Worm (Caenorhabditis elegans) whole organism, L4 larva: ENCODE data around the gene ZK105.5.

Source experiments
- F26F4.8 ChIP-seq: fragments of 200-800 bp; sonication (Bioruptor generic); conservative IDR thresholded peaks from 2 replicates; pipeline ENCODE4 v1.3.6; 2022; ENCODE audit warnings: missing genetic modification characterization, missing compliant biosample characterization
- F49E8.2 ChIP-seq: sonication (generic microtip); optimal IDR thresholded peaks from 2 replicates; lab custom pipeline; 2016; ENCODE audit warnings: missing compliant biosample characterization, mild to moderate bottlenecking, missing genetic modification characterization, borderline replicate concordance
- R02D3.7 ChIP-seq: fragments of 150-350 bp; sonication (generic microtip); optimal IDR thresholded peaks from 3 replicates; lab custom pipeline; 2014; ENCODE audit warnings: missing biosample characterization, missing genetic modification characterization
- T20F7.1 ChIP-seq: fragments of 200-800 bp; sonication (Bioruptor generic); optimal IDR thresholded peaks from 2 replicates; lab custom pipeline; 2018; ENCODE audit warnings: mild to moderate bottlenecking, missing genetic modification characterization, missing compliant biosample characterization
- T26A8.4 ChIP-seq: fragments of 200-800 bp; sonication (Bioruptor generic); IDR thresholded peaks from 2 replicates; pipeline ENCODE4 v1.3.6; 2022; ENCODE audit warnings: missing genetic modification characterization, missing compliant biosample characterization
- Y105C5A.15 ChIP-seq: fragments of 200-800 bp; sonication (Bioruptor generic); IDR thresholded peaks from 2 replicates; pipeline ENCODE4 v1.3.6; 2022; ENCODE audit warnings: missing genetic modification characterization, missing compliant biosample characterization
- Y5F2A.4 ChIP-seq: fragments of 200-800 bp; sonication (Bioruptor generic); optimal IDR thresholded peaks from 2 replicates; lab custom pipeline; 2018; ENCODE audit warnings: mild to moderate bottlenecking, missing genetic modification characterization, missing compliant biosample characterization
- ZK337.2 ChIP-seq: fragments of 200-800 bp; sonication (Bioruptor generic); IDR thresholded peaks from 2 replicates; pipeline ENCODE4 v1.3.6; 2022; ENCODE audit warnings: missing genetic modification reagents, missing genetic modification characterization, missing compliant biosample characterization
- ZK546.5 ChIP-seq, 2 experiments: sonication (generic microtip); optimal IDR thresholded peaks; 2 replicates each; lab custom pipeline; 2017; ENCODE audit warnings: missing biosample characterization in 2 of 2, missing genetic modification characterization in 2 of 2
- aha-1 ChIP-seq: fragments of 150-350 bp; peaks from one replicate; lab custom pipeline; 2014; ENCODE audit warnings: missing biosample characterization, missing genetic modification characterization
- ama-1 ChIP-seq: fragments of 150-350 bp; optimal IDR thresholded peaks from 2 replicates; lab custom pipeline; 2014; ENCODE audit warnings: inconsistent platforms, mixed read lengths
- attf-4 ChIP-seq: sonication (generic microtip); optimal IDR thresholded peaks from 3 replicates; lab custom pipeline; 2017; ENCODE audit warnings: missing biosample characterization, missing genetic modification characterization
- ceh-20 ChIP-seq: fragments of 200-800 bp; sonication (Bioruptor generic); IDR thresholded peaks from 2 replicates; pipeline ENCODE4 v1.3.6; 2022; ENCODE audit warnings: missing genetic modification reagents, missing genetic modification characterization, missing compliant biosample characterization
- ceh-44 ChIP-seq: fragments of 200-800 bp; sonication (Bioruptor generic); IDR thresholded peaks from 2 replicates; pipeline ENCODE4 v1.3.6; 2022; ENCODE audit warnings: missing genetic modification reagents, missing genetic modification characterization, missing compliant biosample characterization
- daf-16 ChIP-seq, 3 experiments: sonication (generic microtip); optimal IDR thresholded peaks; 2 replicates each; lab custom pipeline; 2016 to 2017; ENCODE audit warnings: missing genetic modification characterization in 3 of 3, missing genetic modification reagents in 3 of 3, mild to moderate bottlenecking in 2 of 3, missing compliant biosample characterization in 2 of 3, missing biosample characterization in 1 of 3, moderate library complexity in 1 of 3
- daf-8 ChIP-seq: fragments of 200-800 bp; sonication (Bioruptor generic); IDR thresholded peaks from 2 replicates; pipeline ENCODE4 v1.3.6; 2022; ENCODE audit warnings: missing genetic modification characterization, missing compliant biosample characterization
- duxl-1 ChIP-seq: sonication (generic microtip); optimal IDR thresholded peaks from 2 replicates; lab custom pipeline; 2016; ENCODE audit warnings: mild to moderate bottlenecking, missing genetic modification characterization, moderate library complexity, missing compliant biosample characterization; ENCODE audit not compliant: poor library complexity
- dve-1 ChIP-seq: sonication (generic microtip); optimal IDR thresholded peaks from 2 replicates; lab custom pipeline; 2017; ENCODE audit warnings: antibody characterized with exemption, mild to moderate bottlenecking, missing genetic modification characterization, missing compliant biosample characterization; ENCODE audit not compliant: insufficient read depth
- egl-27 ChIP-seq: sonication (generic microtip); optimal IDR thresholded peaks from 3 replicates; lab custom pipeline; 2017; ENCODE audit warnings: missing biosample characterization, missing genetic modification reagents, missing genetic modification characterization
- fos-1 ChIP-seq: fragments of 150-350 bp; optimal IDR thresholded peaks from 2 replicates; lab custom pipeline; 2014; ENCODE audit warnings: missing biosample characterization, missing genetic modification characterization
- hlh-30 ChIP-seq: sonication (generic microtip); optimal IDR thresholded peaks from 2 replicates; lab custom pipeline; 2017; ENCODE audit warnings: antibody characterized with exemption, mild to moderate bottlenecking, missing genetic modification characterization, missing compliant biosample characterization; ENCODE audit not compliant: insufficient read depth
- hmg-1.1 ChIP-seq: fragments of 200-800 bp; sonication (Bioruptor generic); IDR thresholded peaks from 2 replicates; pipeline ENCODE4 v1.3.6; 2022; ENCODE audit warnings: missing genetic modification reagents, missing genetic modification characterization, missing compliant biosample characterization
- lin-38 ChIP-seq: fragments of 200-800 bp; sonication (Bioruptor generic); IDR thresholded peaks from 2 replicates; pipeline ENCODE4 v1.3.6; 2022; ENCODE audit warnings: missing genetic modification reagents, missing genetic modification characterization, missing compliant biosample characterization
- lin-39 ChIP-seq: fragments of 150-350 bp; optimal IDR thresholded peaks from 2 replicates; lab custom pipeline; 2014; ENCODE audit warnings: missing biosample characterization, missing genetic modification reagents, missing genetic modification characterization
- lir-3 ChIP-seq: sonication (generic microtip); optimal IDR thresholded peaks from 2 replicates; lab custom pipeline; 2016; ENCODE audit warnings: mild to moderate bottlenecking, missing genetic modification characterization, missing compliant biosample characterization
- lsy-2 ChIP-seq, 2 experiments: fragments of 150-350 bp in 1 of 2; sonication (generic microtip) in 1 of 2; optimal IDR thresholded peaks; 2 replicates each; lab custom pipeline; 2014 to 2017; ENCODE audit warnings: missing biosample characterization in 2 of 2, missing genetic modification characterization in 2 of 2
- mdt-29 ChIP-seq: fragments of 200-800 bp; sonication (Bioruptor generic); IDR thresholded peaks from 2 replicates; pipeline ENCODE4 v1.3.6; 2022; ENCODE audit warnings: missing genetic modification reagents, missing genetic modification characterization, missing compliant biosample characterization
- mep-1 ChIP-seq: fragments of 150-350 bp; sonication (generic microtip); optimal IDR thresholded peaks from 3 replicates; lab custom pipeline; 2014; ENCODE audit warnings: missing biosample characterization, missing genetic modification characterization
- mes-2 ChIP-seq: sonication (generic microtip); optimal IDR thresholded peaks from 2 replicates; lab custom pipeline; 2016; ENCODE audit warnings: missing genotype, mild to moderate bottlenecking, missing genetic modification characterization, missing compliant biosample characterization; ENCODE audit not compliant: poor library complexity, severe bottlenecking
- mxl-3 ChIP-seq: fragments of 200-800 bp; sonication (Bioruptor generic); optimal IDR thresholded peaks from 2 replicates; lab custom pipeline; 2018; ENCODE audit warnings: mild to moderate bottlenecking, missing genetic modification characterization, missing compliant biosample characterization
- nhr-10 ChIP-seq: fragments of 150-350 bp; optimal IDR thresholded peaks from 2 replicates; lab custom pipeline; 2014; ENCODE audit warnings: missing biosample characterization, missing genetic modification characterization
- nhr-102 ChIP-seq: sonication (generic microtip); optimal IDR thresholded peaks from 2 replicates; lab custom pipeline; 2016; ENCODE audit warnings: mild to moderate bottlenecking, missing genetic modification characterization, moderate library complexity, missing compliant biosample characterization
- nhr-11 ChIP-seq: fragments of 150-350 bp; optimal IDR thresholded peaks from 2 replicates; lab custom pipeline; 2014; ENCODE audit warnings: missing biosample characterization, missing genetic modification characterization
- nhr-42 ChIP-seq: fragments of 200-800 bp; sonication (Bioruptor generic); IDR thresholded peaks from 2 replicates; pipeline ENCODE4 v1.3.6; 2022; ENCODE audit warnings: missing genetic modification characterization, missing compliant biosample characterization
- nhr-48 ChIP-seq: sonication (generic microtip); optimal IDR thresholded peaks from 2 replicates; lab custom pipeline; 2016; ENCODE audit warnings: mild to moderate bottlenecking, missing genetic modification characterization, missing compliant biosample characterization
- nhr-76 ChIP-seq: fragments of 150-350 bp; optimal IDR thresholded peaks from 2 replicates; lab custom pipeline; 2014; ENCODE audit warnings: missing biosample characterization, missing genetic modification characterization
- nhr-77 ChIP-seq: fragments of 150-350 bp; optimal IDR thresholded peaks from 2 replicates; lab custom pipeline; 2014; ENCODE audit warnings: missing biosample characterization, missing genetic modification characterization
- pha-4 ChIP-seq, 2 experiments: fragments of 150-350 bp in 1 of 2; fragments of 200-800 bp in 1 of 2; sonication (Bioruptor generic) in 1 of 2; IDR thresholded peaks in 1 of 2; optimal IDR thresholded peaks in 1 of 2; 2 replicates each; pipeline versions ENCODE4 v1.3.6 to Lab custom; 2014 to 2022; ENCODE audit warnings: missing genetic modification characterization in 2 of 2, missing genetic modification reagents in 2 of 2, missing biosample characterization in 1 of 2, missing compliant biosample characterization in 1 of 2
- php-3 ChIP-seq: fragments of 200-800 bp; sonication (Bioruptor generic); IDR thresholded peaks from 2 replicates; pipeline ENCODE4 v1.3.6; 2022; ENCODE audit warnings: missing genetic modification reagents, missing genetic modification characterization, missing compliant biosample characterization
- pqm-1 ChIP-seq: sonication (generic microtip); optimal IDR thresholded peaks from 2 replicates; lab custom pipeline; 2017; ENCODE audit warnings: missing biosample characterization, missing genetic modification characterization
- rbr-2 ChIP-seq: sonication (generic microtip); optimal IDR thresholded peaks from 2 replicates; lab custom pipeline; 2016; ENCODE audit warnings: missing genotype, missing genetic modification characterization, missing compliant biosample characterization
- saeg-2 ChIP-seq: fragments of 200-800 bp; sonication (Bioruptor generic); IDR thresholded peaks from 2 replicates; pipeline ENCODE4 v1.3.6; 2022; ENCODE audit warnings: missing genetic modification reagents, missing genetic modification characterization, missing compliant biosample characterization
- set-16 ChIP-seq: fragments of 200-800 bp; sonication (Bioruptor generic); IDR thresholded peaks from 2 replicates; pipeline ENCODE4 v1.3.6; 2022; ENCODE audit warnings: missing genetic modification reagents, missing genetic modification characterization, missing compliant biosample characterization
- snpc-1.2 ChIP-seq: fragments of 200-800 bp; sonication (Bioruptor generic); IDR thresholded peaks from 2 replicates; pipeline ENCODE4 v1.3.6; 2022; ENCODE audit warnings: missing genetic modification reagents, missing genetic modification characterization, missing compliant biosample characterization
- spr-1 ChIP-seq: sonication (generic microtip); optimal IDR thresholded peaks from 2 replicates; lab custom pipeline; 2016; ENCODE audit warnings: mild to moderate bottlenecking, missing genetic modification characterization, missing compliant biosample characterization
- tag-97 ChIP-seq: fragments of 200-800 bp; sonication (Bioruptor generic); IDR thresholded peaks from 2 replicates; pipeline ENCODE4 v1.3.6; 2022; ENCODE audit warnings: missing genetic modification characterization, missing compliant biosample characterization
- unc-130 ChIP-seq: sonication (generic microtip); optimal IDR thresholded peaks from 2 replicates; lab custom pipeline; 2016; ENCODE audit warnings: missing genetic modification reagents, missing genetic modification characterization, missing compliant biosample characterization
- unc-39 ChIP-seq: sonication (generic microtip); optimal IDR thresholded peaks from 2 replicates; lab custom pipeline; 2017; ENCODE audit warnings: missing biosample characterization, missing genetic modification characterization
- zag-1 ChIP-seq: fragments of 150-350 bp; optimal IDR thresholded peaks from 2 replicates; lab custom pipeline; 2014; ENCODE audit warnings: missing biosample characterization, missing genetic modification characterization
- zfp-2 ChIP-seq: sonication (generic microtip); optimal IDR thresholded peaks from 2 replicates; lab custom pipeline; 2016; ENCODE audit warnings: mild to moderate bottlenecking, missing genetic modification characterization, missing compliant biosample characterization
- zip-2 ChIP-seq: fragments of 150-350 bp; optimal IDR thresholded peaks from 2 replicates; lab custom pipeline; 2014; ENCODE audit warnings: missing biosample characterization, missing genetic modification characterization
- ztf-7 ChIP-seq: fragments of 150-350 bp; optimal IDR thresholded peaks from 2 replicates; lab custom pipeline; 2014; ENCODE audit warnings: missing biosample characterization, missing genetic modification characterization

The ZK105.5 gene

ce11 chrV:7759270-7759669, 41.7 kb upstream of the ZK105.5 start (continued):
- TF ChIP-seq saeg-2 (GFP tag; lab: Robert Waterston, UW) (no peak), ZK546.5 (tag; optimal IDR thresholded peaks at IDR 0.05; lab: Kevin White, UChicago) (no peak), nhr-102 (tag; lab: Kevin White, UChicago) (no peak), ZK337.2 (GFP tag; lab: Robert Waterston, UW) (no peak), daf-8 (GFP tag; lab: Robert Waterston, UW) (no peak), lir-3 (no peak), mxl-3 (GFP tag; lab: Kevin White, UChicago) (no peak), aha-1 (peak; percentile 92), set-16 (no peak), lsy-2 (tag; optimal IDR thresholded peaks at IDR 0.05; lab: Kevin White, UChicago) (peak in 1 of 2 experiments; percentile 52), nhr-42 (GFP tag; lab: Robert Waterston, UW) (no peak), nhr-76 (tag; lab: Kevin White, UChicago) (no peak), snpc-1.2 (GFP tag; lab: Robert Waterston, UW) (no peak), nhr-77 (tag; lab: Kevin White, UChicago) (no peak), F49E8.2 (tag; lab: Kevin White, UChicago) (no peak), unc-39 (tag; lab: Kevin White, UChicago) (no peak), zip-2 (no peak), Y105C5A.15 (no peak), F26F4.8 (GFP tag; lab: Robert Waterston, UW) (no peak), R02D3.7 (tag; lab: Kevin White, UChicago) (no peak), pqm-1 (tag; lab: Kevin White, UChicago) (no peak), tag-97 (GFP tag; lab: Robert Waterston, UW) (no peak), T26A8.4 (GFP tag; lab: Robert Waterston, UW) (no peak), rbr-2 (tag; lab: Kevin White, UChicago) (peak; percentile 52), dve-1 (peak; percentile 41), fos-1 (tag; lab: Kevin White, UChicago) (no peak), mep-1 (tag; lab: Kevin White, UChicago) (peak; percentile 63), hmg-1.1 (GFP tag; lab: Robert Waterston, UW) (0 out of 2 replicates have a peak, but pooled peaks have one; percentile 37), daf-16 (GFP tag; optimal IDR thresholded peaks at IDR 0.05; lab: Kevin White, UChicago) (peak in 1 of 2 experiments; percentile 92), daf-16 (tag; optimal IDR thresholded peaks at IDR 0.05; lab: Kevin White, UChicago) (peak; percentile 87), mes-2 (no peak), nhr-10 (tag; lab: Kevin White, UChicago) (no peak), hlh-30 (tag; lab: Kevin White, UChicago) (peak; percentile 82), attf-4 (tag; lab: Kevin White, UChicago) (no peak), egl-27 (tag; lab: Kevin White, UChicago) (no peak), T20F7.1 (GFP tag; lab: Kevin White, UChicago) (no peak), pha-4 (GFP tag; IDR thresholded peaks at IDR 0.05; lab: Robert Waterston, UW) (no peak), pha-4 (tag; optimal IDR thresholded peaks at IDR 0.05; lab: Kevin White, UChicago) (no peak), lin-39 (no peak), ceh-20 (GFP tag; lab: Robert Waterston, UW) (peak; percentile 57; the same call in 1 of the 2 replicates), ztf-7 (tag; lab: Kevin White, UChicago) (no peak), ama-1 (lab: Kevin White, UChicago) (no peak), nhr-11 (tag; lab: Kevin White, UChicago) (peak; percentile 78), zfp-2 (tag; lab: Kevin White, UChicago) (no peak), spr-1 (tag; lab: Kevin White, UChicago) (no peak), nhr-48 (tag; lab: Kevin White, UChicago) (no peak), mdt-29 (GFP tag; lab: Robert Waterston, UW) (no peak), duxl-1 (tag; lab: Kevin White, UChicago) (no peak), lin-38 (GFP tag; lab: Robert Waterston, UW) (no peak), php-3 (GFP tag; lab: Robert Waterston, UW) (no peak), unc-130 (GFP tag; lab: Kevin White, UChicago) (no peak), Y5F2A.4 (GFP tag; lab: Kevin White, UChicago) (no peak), zag-1 (tag; lab: Kevin White, UChicago) (no peak), ceh-44 (GFP tag; lab: Robert Waterston, UW) (no peak)
